Worm (Caenorhabditis elegans) whole organism, young adult: ENCODE measurements around the gene Y116A8C.37.
A peak's percentile ranks its signal among the peaks of the same experiment; 100 is the strongest.

Experiments
- B0019.2 ChIP-seq: fragments of 200-800 bp; sonication (Bioruptor generic); conservative IDR thresholded peaks from 2 replicates; pipeline ENCODE4 v1.3.6; 2022; ENCODE audit warnings: missing genetic modification reagents, missing genetic modification characterization, missing compliant biosample characterization
- B0035.1 ChIP-seq: sonication (generic microtip); optimal IDR thresholded peaks from 2 replicates; lab custom pipeline; 2016; ENCODE audit warnings: missing genetic modification characterization, mild to moderate bottlenecking, missing compliant biosample characterization, missing genotype, missing genetic modification reagents
- F10E7.11 ChIP-seq: sonication (generic microtip); optimal IDR thresholded peaks from 2 replicates; lab custom pipeline; 2017; ENCODE audit warnings: mild to moderate bottlenecking, missing genetic modification characterization, moderate library complexity, missing compliant biosample characterization
- F22D6.2 ChIP-seq: sonication (generic microtip); optimal IDR thresholded peaks from 2 replicates; lab custom pipeline; 2016; ENCODE audit warnings: mild to moderate bottlenecking, missing genetic modification characterization, missing compliant biosample characterization
- F49E8.2 ChIP-seq: sonication (generic microtip); optimal IDR thresholded peaks from 3 replicates; lab custom pipeline; 2017; ENCODE audit warnings: missing genetic modification characterization, mild to moderate bottlenecking, missing compliant biosample characterization, antibody characterized with exemption, moderate library complexity; ENCODE audit not compliant: insufficient read depth
- F55B11.4 ChIP-seq: sonication (generic microtip); optimal IDR thresholded peaks from 2 replicates; lab custom pipeline; 2016; ENCODE audit warnings: missing compliant biosample characterization, missing genetic modification characterization, borderline replicate concordance; ENCODE audit not compliant: insufficient read depth
- F57A8.1 ChIP-seq: fragments of 200-800 bp; sonication (Bioruptor generic); optimal IDR thresholded peaks from 2 replicates; lab custom pipeline; 2018; ENCODE audit warnings: mild to moderate bottlenecking, missing genetic modification characterization, moderate library complexity, missing compliant biosample characterization
- T07F8.4 ChIP-seq: sonication (generic microtip); optimal IDR thresholded peaks from 2 replicates; lab custom pipeline; 2016; ENCODE audit warnings: mild to moderate bottlenecking, missing genetic modification characterization, moderate library complexity, missing compliant biosample characterization
- T26A5.8 ChIP-seq: sonication (generic microtip); optimal IDR thresholded peaks from 2 replicates; lab custom pipeline; 2016; ENCODE audit warnings: missing genetic modification characterization, missing compliant biosample characterization
- Y79H2A.3 ChIP-seq: fragments of 200-800 bp; sonication (Bioruptor generic); conservative IDR thresholded peaks from 2 replicates; pipeline ENCODE4 v1.3.6; 2022; ENCODE audit warnings: missing genetic modification reagents, missing genetic modification characterization, missing compliant biosample characterization
- ZK185.1 ChIP-seq: sonication (generic microtip); optimal IDR thresholded peaks from 2 replicates; lab custom pipeline; 2016; ENCODE audit warnings: mild to moderate bottlenecking, missing genetic modification characterization, missing compliant biosample characterization; ENCODE audit not compliant: poor library complexity, severe bottlenecking
- aptf-2 ChIP-seq: fragments of 200-800 bp; sonication (Bioruptor generic); conservative IDR thresholded peaks from 2 replicates; pipeline ENCODE4 v1.3.6; 2022; ENCODE audit warnings: missing genetic modification reagents, missing genetic modification characterization, missing compliant biosample characterization
- attf-5 ChIP-seq: fragments of 200-800 bp; sonication (Bioruptor generic); optimal IDR thresholded peaks from 2 replicates; lab custom pipeline; 2018; ENCODE audit warnings: mild to moderate bottlenecking, missing genetic modification characterization, missing compliant biosample characterization
- bed-1 ChIP-seq: fragments of 200-800 bp; sonication (Bioruptor generic); IDR thresholded peaks from 2 replicates; pipeline ENCODE4 v1.3.6; 2022; ENCODE audit warnings: missing genetic modification reagents, missing genetic modification characterization, missing compliant biosample characterization
- bed-2 ChIP-seq: fragments of 200-800 bp; sonication (Bioruptor generic); IDR thresholded peaks from 2 replicates; pipeline ENCODE4 v1.3.6; 2022; ENCODE audit warnings: missing genetic modification reagents, missing genetic modification characterization, missing compliant biosample characterization
- ceh-27 ChIP-seq: fragments of 200-800 bp; sonication (Bioruptor generic); optimal IDR thresholded peaks from 2 replicates; lab custom pipeline; 2018; ENCODE audit warnings: mild to moderate bottlenecking, missing genetic modification characterization, moderate library complexity, missing compliant biosample characterization
- ceh-40 ChIP-seq: fragments of 200-800 bp; sonication (Bioruptor generic); IDR thresholded peaks from 2 replicates; pipeline ENCODE4 v1.3.6; 2022; ENCODE audit warnings: missing genetic modification characterization, missing compliant biosample characterization
- ceh-79 ChIP-seq: sonication (generic microtip); optimal IDR thresholded peaks from 2 replicates; lab custom pipeline; 2017; ENCODE audit warnings: mild to moderate bottlenecking, missing genetic modification characterization, missing compliant biosample characterization
- chd-7 ChIP-seq: sonication (generic microtip); optimal IDR thresholded peaks from 2 replicates; lab custom pipeline; 2016; ENCODE audit warnings: mild to moderate bottlenecking, missing genetic modification characterization, moderate library complexity, missing compliant biosample characterization
- egrh-3 ChIP-seq: fragments of 200-800 bp; sonication (Bioruptor generic); IDR thresholded peaks from 2 replicates; pipeline ENCODE4 v1.3.6; 2022; ENCODE audit warnings: missing genetic modification reagents, missing genetic modification characterization, missing compliant biosample characterization
- hmg-1.2 ChIP-seq: fragments of 200-800 bp; sonication (Bioruptor generic); IDR thresholded peaks from 2 replicates; pipeline ENCODE4 v1.3.6; 2022; ENCODE audit warnings: missing genetic modification reagents, missing genetic modification characterization, missing compliant biosample characterization
- hrde-1 ChIP-seq: sonication (generic microtip); optimal IDR thresholded peaks from 2 replicates; lab custom pipeline; 2016; ENCODE audit warnings: missing genetic modification characterization, mild to moderate bottlenecking, missing compliant biosample characterization, moderate library complexity, missing genotype, missing genetic modification reagents, borderline replicate concordance
- lag-1 ChIP-seq: fragments of 200-800 bp; sonication (Bioruptor generic); IDR thresholded peaks from 2 replicates; pipeline ENCODE4 v1.3.6; 2022; ENCODE audit warnings: missing genetic modification reagents, missing genetic modification characterization, missing compliant biosample characterization
- lin-40 ChIP-seq: sonication (generic microtip); optimal IDR thresholded peaks from 2 replicates; lab custom pipeline; 2016; ENCODE audit warnings: missing genetic modification characterization, mild to moderate bottlenecking, missing compliant biosample characterization, missing genotype, missing genetic modification reagents
- lin-54 ChIP-seq: fragments of 200-800 bp; sonication (Bioruptor generic); optimal IDR thresholded peaks from 2 replicates; lab custom pipeline; 2018; ENCODE audit warnings: mild to moderate bottlenecking, missing genetic modification characterization, missing compliant biosample characterization
- lsy-27 ChIP-seq: sonication (generic microtip); optimal IDR thresholded peaks from 2 replicates; lab custom pipeline; 2017; ENCODE audit warnings: missing genetic modification characterization, mild to moderate bottlenecking, missing compliant biosample characterization, antibody characterized with exemption, missing genotype, borderline replicate concordance; ENCODE audit not compliant: insufficient read depth
- madf-6 ChIP-seq: fragments of 200-800 bp; sonication (Bioruptor generic); IDR thresholded peaks from 2 replicates; pipeline ENCODE4 v1.3.6; 2022; ENCODE audit warnings: missing genetic modification reagents, missing genetic modification characterization, missing compliant biosample characterization
- madf-8 ChIP-seq: fragments of 200-800 bp; sonication (Bioruptor generic); conservative IDR thresholded peaks from 2 replicates; pipeline ENCODE4 v1.3.6; 2022; ENCODE audit warnings: missing genetic modification reagents, missing genetic modification characterization, missing compliant biosample characterization
- mcd-1 ChIP-seq: fragments of 200-800 bp; sonication (Bioruptor generic); IDR thresholded peaks from 2 replicates; pipeline ENCODE4 v1.3.6; 2022; ENCODE audit warnings: missing genetic modification reagents, missing genetic modification characterization, missing compliant biosample characterization
- nfya-1 ChIP-seq: sonication (generic microtip); optimal IDR thresholded peaks from 2 replicates; lab custom pipeline; 2017; ENCODE audit warnings: antibody characterized with exemption, missing compliant biosample characterization, missing genetic modification characterization, borderline replicate concordance; ENCODE audit not compliant: insufficient read depth
- nhr-27 ChIP-seq: fragments of 200-800 bp; sonication (Bioruptor generic); optimal IDR thresholded peaks from 2 replicates; lab custom pipeline; 2018; ENCODE audit warnings: mild to moderate bottlenecking, missing genetic modification characterization, moderate library complexity, missing compliant biosample characterization
- nhr-90 ChIP-seq: sonication (generic microtip); optimal IDR thresholded peaks from 2 replicates; lab custom pipeline; 2016; ENCODE audit warnings: missing genotype, mild to moderate bottlenecking, missing genetic modification characterization, missing compliant biosample characterization
- pbrm-1 ChIP-seq: fragments of 200-800 bp; sonication (Bioruptor generic); IDR thresholded peaks from 2 replicates; pipeline ENCODE4 v1.3.6; 2022; ENCODE audit warnings: missing genetic modification reagents, missing genetic modification characterization, missing compliant biosample characterization
- pha-4 ChIP-seq: fragments of 150-350 bp; sonication (generic microtip); optimal IDR thresholded peaks from 2 replicates; lab custom pipeline; 2014; ENCODE audit warnings: missing biosample characterization, missing genetic modification reagents, missing genetic modification characterization
- rcor-1 ChIP-seq: fragments of 200-800 bp; sonication (Bioruptor generic); IDR thresholded peaks from 2 replicates; pipeline ENCODE4 v1.3.6; 2022; ENCODE audit warnings: missing genetic modification reagents, missing genetic modification characterization, missing compliant biosample characterization
- snpc-3.4 ChIP-seq: sonication (generic microtip); optimal IDR thresholded peaks from 2 replicates; lab custom pipeline; 2017; ENCODE audit warnings: missing genetic modification characterization, mild to moderate bottlenecking, missing compliant biosample characterization, antibody characterized with exemption, moderate library complexity, missing genotype, missing genetic modification reagents
- snpc-4 ChIP-seq, 5 experiments: fragments of 150-350 bp in 1 of 5; sonication (generic microtip) in 4 of 5; optimal IDR thresholded peaks; 2 replicates each; lab custom pipeline; 2014 to 2018; ENCODE audit warnings: missing genetic modification characterization in 5 of 5, missing biosample characterization in 3 of 5, antibody characterized with exemption in 2 of 5, mild to moderate bottlenecking in 2 of 5, missing compliant biosample characterization in 2 of 5, missing genotype in 2 of 5, moderate library complexity in 2 of 5, missing genetic modification reagents in 1 of 5
- tbx-9 ChIP-seq: sonication (generic microtip); optimal IDR thresholded peaks from 2 replicates; lab custom pipeline; 2016; ENCODE audit warnings: borderline replicate concordance, missing genetic modification characterization, inconsistent platforms, missing compliant biosample characterization
- tlf-1 ChIP-seq: fragments of 200-800 bp; sonication (Bioruptor generic); optimal IDR thresholded peaks from 2 replicates; lab custom pipeline; 2018; ENCODE audit warnings: mild to moderate bottlenecking, missing genetic modification characterization, missing compliant biosample characterization
- unc-130 ChIP-seq: sonication (generic microtip); optimal IDR thresholded peaks from 2 replicates; lab custom pipeline; 2016; ENCODE audit warnings: missing genetic modification reagents, missing genetic modification characterization, missing compliant biosample characterization
- ztf-25 ChIP-seq: fragments of 200-800 bp; sonication (Bioruptor generic); IDR thresholded peaks from 2 replicates; pipeline ENCODE4 v1.3.6; 2022; ENCODE audit warnings: missing genetic modification reagents, missing genetic modification characterization, missing compliant biosample characterization
- ztf-3 ChIP-seq: fragments of 200-800 bp; sonication (Bioruptor generic); optimal IDR thresholded peaks from 2 replicates; lab custom pipeline; 2018; ENCODE audit warnings: mild to moderate bottlenecking, missing genetic modification characterization, missing compliant biosample characterization

The Y116A8C.37 gene

DNA sequence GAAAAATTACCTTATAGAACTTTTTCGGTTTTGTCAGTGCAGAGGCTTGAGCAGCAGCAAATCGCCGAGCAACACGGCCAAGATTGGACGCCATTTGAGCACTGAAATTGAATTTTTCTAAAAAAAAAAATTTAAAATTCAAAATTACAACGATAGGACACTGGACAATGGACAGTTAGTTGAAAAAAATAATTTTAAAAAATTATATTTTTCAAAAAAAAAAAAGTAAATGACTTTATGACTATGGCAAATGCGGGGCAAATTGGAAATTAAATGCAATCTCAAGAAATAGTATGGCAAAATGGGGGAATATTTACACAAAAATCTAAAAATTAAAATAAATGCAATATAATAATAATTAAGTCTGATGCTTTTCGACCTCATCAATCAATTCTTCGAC is 34.8 kb downstream of the Y116A8C.37 start, which contains the start of gene Y116A8C.27:
TSS of gene Y116A8C.27 (minus strand) at position 101 of the 400 bp plus-strand sequence.
- TF ChIP-seq snpc-4 (GFP tag; optimal IDR thresholded peaks at IDR 0.05; lab: Kevin White, UChicago): peak; percentile 4
- TF ChIP-seq snpc-4 (tag; optimal IDR thresholded peaks at IDR 0.05; lab: Kevin White, UChicago): no peak
- TF ChIP-seq F49E8.2 (tag; lab: Kevin White, UChicago): no peak
- no peak for TF ChIP-seq lin-40 (tag; lab: Kevin White, UChicago)
- TF ChIP-seq aptf-2 (GFP tag; lab: Robert Waterston, UW): no peak

ce11 chrIV:17093701-17094100 is 37.2 kb downstream of the Y116A8C.37 start, which contains the start of gene Y116A8C.29:
Gene Y116A8C.29, plus strand, starts transcription at chrIV:17094028.
- TF ChIP-seq pha-4 (peak; percentile 36), hmg-1.2 (GFP tag; lab: Robert Waterston, UW) (peak; percentile 7; the same call in 1 of the 2 replicates), nhr-27 (tag; lab: Kevin White, UChicago) (no peak)

- TF ChIP-seq chd-7: no peak
- TF ChIP-seq mcd-1: no peak
- TF ChIP-seq B0035.1 (tag; lab: Kevin White, UChicago): no peak
- no peak for TF ChIP-seq tbx-9 (tag; lab: Kevin White, UChicago)
- no peak for TF ChIP-seq ZK185.1 (tag; lab: Kevin White, UChicago)
- TF ChIP-seq F55B11.4: no peak
- no peak for TF ChIP-seq T26A5.8
- TF ChIP-seq F57A8.1 (GFP tag; lab: Kevin White, UChicago): no peak
- peak; percentile 5 for TF ChIP-seq F10E7.11 (tag; lab: Kevin White, UChicago)
- no peak for TF ChIP-seq unc-130 (GFP tag; lab: Kevin White, UChicago)
- TF ChIP-seq tlf-1 (GFP tag; lab: Kevin White, UChicago): peak; percentile 43
- TF ChIP-seq madf-6 (GFP tag; lab: Robert Waterston, UW): peak; percentile 39; the same call in 1 of the 2 replicates
- no peak for TF ChIP-seq T07F8.4 (tag; lab: Kevin White, UChicago)
- TF ChIP-seq lin-54 (GFP tag; lab: Kevin White, UChicago): peak; percentile 7
- TF ChIP-seq F22D6.2 (tag; lab: Kevin White, UChicago): no peak
- no peak for TF ChIP-seq ceh-27 (GFP tag; lab: Kevin White, UChicago)
- TF ChIP-seq aptf-2 (GFP tag; lab: Robert Waterston, UW): no peak
- TF ChIP-seq egrh-3 (GFP tag; lab: Robert Waterston, UW): no peak
- 0 out of 2 replicates have a peak, but pooled peaks have one; percentile 8 for TF ChIP-seq madf-8 (GFP tag; lab: Robert Waterston, UW)
- no peak for TF ChIP-seq bed-2
- peak; percentile 38; the same call in 1 of the 2 replicates for TF ChIP-seq rcor-1 (GFP tag; lab: Robert Waterston, UW)
- TF ChIP-seq hmg-1.2 (GFP tag; lab: Robert Waterston, UW): peak; percentile 23; the same call in 1 of the 2 replicates
- TF ChIP-seq nfya-1 (tag; lab: Kevin White, UChicago): no peak
- peak; percentile 67 for TF ChIP-seq hrde-1
- TF ChIP-seq ztf-25 (GFP tag; lab: Robert Waterston, UW): 0 out of 2 replicates have a peak, but pooled peaks have one; percentile 10
- TF ChIP-seq ztf-3 (GFP tag; lab: Kevin White, UChicago): no peak
- TF ChIP-seq lsy-27 (tag; lab: Kevin White, UChicago): no peak
- TF ChIP-seq nhr-90: no peak
- peak; percentile 8 for TF ChIP-seq nhr-27 (tag; lab: Kevin White, UChicago)
- no peak for TF ChIP-seq ceh-79
- no peak for TF ChIP-seq snpc-3.4 (tag; lab: Kevin White, UChicago)
- TF ChIP-seq bed-1 (GFP tag; lab: Robert Waterston, UW): no peak
- no peak for TF ChIP-seq B0019.2
- no peak for TF ChIP-seq pbrm-1
- TF ChIP-seq ceh-40: no peak
- TF ChIP-seq lag-1 (GFP tag; lab: Robert Waterston, UW): no peak
- peak; percentile 18 for TF ChIP-seq attf-5 (GFP tag; lab: Kevin White, UChicago)
- TF ChIP-seq Y79H2A.3 (GFP tag; lab: Robert Waterston, UW): no peak
These were observed 42.1 kb downstream of the Y116A8C.37 start, which contains the start of gene Y116A8C.43 for ce11 chrIV:17088849-17089248. Gene Y116A8C.43, plus strand, starts transcription at chrIV:17088851.
